Fruit fly (Drosophila melanogaster): Measurements from ENCODE around the gene hzg.

hzg gene

DNA sequence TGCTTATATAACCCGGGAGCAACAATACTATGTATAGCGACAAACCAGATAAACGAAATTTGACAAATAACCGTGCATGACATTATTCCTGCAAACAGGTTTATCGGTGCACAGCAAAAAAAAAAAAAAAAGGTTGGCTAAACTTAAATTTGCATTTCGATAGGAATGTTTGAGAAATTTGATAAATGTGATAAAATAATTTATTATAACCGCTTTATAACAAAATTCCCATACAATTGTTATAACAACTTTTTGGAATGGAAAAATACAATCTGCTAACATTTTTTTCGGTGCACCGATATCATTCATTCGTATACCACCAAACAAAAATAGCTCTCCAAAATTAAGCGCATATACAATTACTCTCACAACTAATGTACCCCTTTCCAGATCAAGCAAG, 27.0 kb downstream of the hzg start (continued):
- TF ChIP-seq Hr78 (GFP tag; optimal IDR thresholded peaks at IDR 0.05) (no peak), Neu2 (GFP tag; optimal IDR thresholded peaks at IDR 0.05; ENCODE audit: borderline replicate concordance) (no peak), peb (GFP tag; IDR thresholded peaks at IDR 0.05) (no peak), CG12071 (GFP tag; optimal IDR thresholded peaks at IDR 0.05) (no peak), abd-A (tag; optimal IDR thresholded peaks at IDR 0.05) (no peak), ash1 (GFP tag; optimal IDR thresholded peaks at IDR 0.05) (no peak), grau (tag; optimal IDR thresholded peaks at IDR 0.05) (peak; percentile 44), CG16779 (GFP tag; IDR thresholded peaks at IDR 0.05) (no peak), CG12219 (GFP tag; optimal IDR thresholded peaks at IDR 0.05) (no peak), Vsx1 (GFP tag; optimal IDR thresholded peaks at IDR 0.05) (no peak), CG10543 (GFP tag; optimal IDR thresholded peaks at IDR 0.05) (peak; percentile 14), Adf1 (GFP tag; IDR thresholded peaks at IDR 0.05) (no peak), hkb (optimal IDR thresholded peaks at IDR 0.05) (no peak), hkb (GFP tag; IDR thresholded peaks at IDR 0.05) (peak; percentile 72), zf30C (GFP tag; optimal IDR thresholded peaks at IDR 0.05) (peak; percentile 38), CG13287 (GFP tag; IDR thresholded peaks at IDR 0.05; ENCODE audit: partially characterized antibody) (no peak), repo (GFP tag; optimal IDR thresholded peaks at IDR 0.05) (no peak), sug (tag; optimal IDR thresholded peaks at IDR 0.05) (no peak), dimm (GFP tag; IDR thresholded peaks at IDR 0.05) (no peak), CG7963 (GFP tag; IDR thresholded peaks at IDR 0.05; ENCODE audit: partially characterized antibody) (no peak), ato (GFP tag; IDR thresholded peaks at IDR 0.05; ENCODE audit: partially characterized antibody) (no peak), Doc3 (GFP tag; IDR thresholded peaks at IDR 0.05; ENCODE audit: partially characterized antibody) (no peak), insv (GFP tag; optimal IDR thresholded peaks at IDR 0.05) (no peak), CG15011 (GFP tag; optimal IDR thresholded peaks at IDR 0.05) (no peak), chn (GFP tag; optimal IDR thresholded peaks at IDR 0.05) (no peak), crp (GFP tag; optimal IDR thresholded peaks at IDR 0.05) (no peak), ttk (GFP tag; IDR thresholded peaks at IDR 0.05) (peak; percentile 59), dati (GFP tag; IDR thresholded peaks at IDR 0.05) (no peak), br (optimal IDR thresholded peaks at IDR 0.05) (no peak), CG3847 (GFP tag; IDR thresholded peaks at IDR 0.05) (no peak), az2 (GFP tag; optimal IDR thresholded peaks at IDR 0.05) (no peak), GATAe (GFP tag; conservative IDR thresholded peaks at IDR 0.05) (peak; percentile 61), CG17568 (GFP tag; optimal IDR thresholded peaks at IDR 0.05) (no peak), CG2678 (tag; optimal IDR thresholded peaks at IDR 0.05) (peak; percentile 73), slou (GFP tag; optimal IDR thresholded peaks at IDR 0.05) (no peak), CG4707 (GFP tag; optimal IDR thresholded peaks at IDR 0.05) (no peak), twi (tag; optimal IDR thresholded peaks at IDR 0.05) (no peak), CG9817 (tag; optimal IDR thresholded peaks at IDR 0.05) (no peak), CG6683 (GFP tag; optimal IDR thresholded peaks at IDR 0.05) (no peak), ftz-f1 (GFP tag; optimal IDR thresholded peaks at IDR 0.05) (no peak), CG1603 (tag; optimal IDR thresholded peaks at IDR 0.05) (no peak), chif (GFP tag; optimal IDR thresholded peaks at IDR 0.05) (peak in 1 of 2 experiments; percentile 12), CG4617 (GFP tag; optimal IDR thresholded peaks at IDR 0.05; ENCODE audit: borderline replicate concordance) (no peak), ro (GFP tag; IDR thresholded peaks at IDR 0.05) (no peak), Sry-β (GFP tag; optimal IDR thresholded peaks at IDR 0.05) (no peak), bab2 (GFP tag; optimal IDR thresholded peaks at IDR 0.05) (peak; percentile 31), CG10274 (GFP tag; optimal IDR thresholded peaks at IDR 0.05) (no peak), Bteb2 (GFP tag; optimal IDR thresholded peaks at IDR 0.05) (no peak), Abd-B (GFP tag; optimal IDR thresholded peaks at IDR 0.05) (peak; percentile 51), Sry-δ (GFP tag; optimal IDR thresholded peaks at IDR 0.05) (no peak), CG9609 (GFP tag; optimal IDR thresholded peaks at IDR 0.05) (no peak)
